Worm (Caenorhabditis elegans) whole organism, L4/young adult: ENCODE results near the gene C32D5.8.

Source experiments
- W03F9.2 ChIP-seq: fragments of 150-350 bp; optimal IDR thresholded peaks from 2 replicates; lab custom pipeline; 2014; ENCODE audit warnings: missing biosample characterization, missing genetic modification characterization
- dao-5 ChIP-seq: sonication (generic microtip); optimal IDR thresholded peaks from 2 replicates; lab custom pipeline; 2016; ENCODE audit warnings: missing genotype, missing genetic modification characterization, moderate library complexity, missing compliant biosample characterization
- him-1 ChIP-seq: sonication (generic microtip); optimal IDR thresholded peaks from 2 replicates; lab custom pipeline; 2016; ENCODE audit warnings: missing genotype, missing genetic modification reagents, missing genetic modification characterization, missing compliant biosample characterization

Gene C32D5.8

DNA sequence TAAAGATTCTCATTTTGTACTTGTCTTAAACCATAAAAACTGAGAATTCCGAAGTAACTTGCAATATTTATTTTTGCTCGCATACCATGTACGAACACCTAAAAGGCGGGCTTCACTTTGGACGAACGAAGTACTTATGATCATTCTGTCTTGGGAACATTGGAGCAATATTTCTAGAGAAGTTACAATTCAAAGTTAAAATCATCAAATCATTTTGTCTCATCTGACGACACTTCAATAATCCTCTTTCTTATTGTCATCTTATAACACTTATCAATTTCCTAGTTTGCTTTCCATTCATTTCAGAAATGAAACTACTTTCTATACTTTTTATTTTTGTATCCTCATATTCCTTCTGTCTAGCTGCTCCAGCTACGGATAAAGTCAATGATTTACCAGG, 20.9 kb upstream of the C32D5.8 start, which contains the start of gene ctsa-4.1:
Gene ctsa-4.1 (plus strand): TSS at position 301 of the 400 bp plus-strand sequence.
- TF ChIP-seq him-1 (tag; lab: Kevin White, UChicago): no peak
- no peak for TF ChIP-seq W03F9.2 (tag; lab: Kevin White, UChicago)
- TF ChIP-seq dao-5 (tag; lab: Kevin White, UChicago): no peak

ce11 chrII:6365237-6365815, 19.6 kb upstream of the C32D5.8 start, which contains the start of the genes ani-2 and clec-88:
Gene ani-2, minus strand, starts transcription at chrII:6365367.
Gene clec-88, plus strand, starts transcription at chrII:6365722.
- TF ChIP-seq him-1 (tag; lab: Kevin White, UChicago) (no peak), dao-5 (tag; lab: Kevin White, UChicago) (no peak), W03F9.2 (tag; lab: Kevin White, UChicago) (no peak)

DNA sequence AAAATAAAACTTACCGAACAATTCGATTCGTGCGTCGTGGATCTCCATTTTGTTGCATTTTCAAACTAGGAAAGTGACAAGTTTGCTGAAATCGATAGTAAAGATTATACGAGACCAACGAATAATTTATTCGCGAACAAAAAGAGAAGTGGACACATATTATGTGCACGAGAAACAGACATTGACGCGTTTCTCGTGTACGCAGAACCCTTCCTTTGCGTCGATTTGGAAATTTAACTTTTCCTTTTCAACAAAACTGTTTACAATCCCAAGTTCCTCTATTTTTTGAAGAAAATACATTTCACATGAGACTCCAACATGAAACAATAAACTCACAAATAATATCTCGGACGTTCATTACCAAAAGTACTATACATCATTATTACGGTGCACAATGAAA, 15.1 kb upstream of the C32D5.8 start, which contains the start of gene K10B2.4:
Gene K10B2.4 (minus strand): TSS at position 138 of the 400 bp plus-strand sequence.
- TF ChIP-seq him-1 (tag; lab: Kevin White, UChicago) (no peak), dao-5 (tag; lab: Kevin White, UChicago) (no peak), W03F9.2 (tag; lab: Kevin White, UChicago) (peak; percentile 72)

- TF ChIP-seq W03F9.2 (tag; lab: Kevin White, UChicago) (no peak), him-1 (tag; lab: Kevin White, UChicago) (no peak), dao-5 (tag; lab: Kevin White, UChicago) (no peak)
These were observed 13.1 kb upstream of the C32D5.8 start, which contains the start of gene C32D5.12 for ce11 chrII:6358905-6359304. Gene C32D5.12, minus strand, starts transcription at chrII:6359005.

ce11 chrII:6358232-6358631, 12.5 kb upstream of the C32D5.8 start:
- no peak for TF ChIP-seq him-1 (tag; lab: Kevin White, UChicago)
- no peak for TF ChIP-seq dao-5 (tag; lab: Kevin White, UChicago)
- no peak for TF ChIP-seq W03F9.2 (tag; lab: Kevin White, UChicago)

DNA sequence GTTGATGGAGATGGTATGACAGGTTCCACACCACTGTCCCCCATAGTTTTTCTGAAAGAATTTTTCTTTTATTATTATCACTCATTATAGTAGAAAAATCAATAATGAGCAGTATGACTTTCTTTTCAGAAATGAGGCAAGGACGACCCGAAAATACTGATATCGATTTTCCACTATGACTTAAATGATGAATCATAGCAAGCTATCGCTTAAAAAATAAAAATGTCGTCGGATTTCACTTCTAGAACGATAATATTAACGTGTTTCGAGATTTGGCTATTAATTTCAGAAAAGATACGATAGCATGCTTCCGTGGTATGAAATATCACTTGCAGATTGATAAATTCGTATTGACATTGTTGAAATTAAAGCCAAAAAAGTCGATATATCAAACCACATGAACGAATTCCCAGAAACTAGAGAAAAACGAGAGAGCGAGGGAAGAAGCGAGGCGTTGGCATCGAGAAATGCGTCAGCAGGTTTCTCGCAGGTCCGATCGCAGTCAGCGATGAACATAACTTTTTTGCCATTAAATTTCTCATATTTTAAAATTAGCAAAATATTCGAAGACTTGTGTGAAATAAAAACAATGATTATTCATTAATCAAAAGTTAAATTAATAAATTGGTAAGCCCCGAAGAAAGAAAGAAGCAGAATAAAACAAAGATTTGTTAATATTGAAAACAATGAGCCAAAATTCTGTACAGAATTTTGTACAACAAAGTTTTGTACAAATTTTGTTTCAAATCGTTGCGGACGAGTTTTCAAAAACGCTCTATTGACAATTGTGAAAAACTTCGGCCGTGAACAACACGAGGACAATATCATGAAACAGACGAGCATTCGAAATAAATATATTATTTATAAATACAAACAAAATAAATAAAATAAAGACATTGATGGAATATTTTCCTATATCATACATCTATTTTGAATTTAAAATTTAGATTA, 9.9 kb upstream of the C32D5.8 start, which contains the start of gene C32D5.11:
Gene C32D5.11 (minus strand): TSS at position 51 of the 951 bp plus-strand sequence.
- TF ChIP-seq W03F9.2 (tag; lab: Kevin White, UChicago): peak; percentile 73
- no peak for TF ChIP-seq him-1 (tag; lab: Kevin White, UChicago)

DNA sequence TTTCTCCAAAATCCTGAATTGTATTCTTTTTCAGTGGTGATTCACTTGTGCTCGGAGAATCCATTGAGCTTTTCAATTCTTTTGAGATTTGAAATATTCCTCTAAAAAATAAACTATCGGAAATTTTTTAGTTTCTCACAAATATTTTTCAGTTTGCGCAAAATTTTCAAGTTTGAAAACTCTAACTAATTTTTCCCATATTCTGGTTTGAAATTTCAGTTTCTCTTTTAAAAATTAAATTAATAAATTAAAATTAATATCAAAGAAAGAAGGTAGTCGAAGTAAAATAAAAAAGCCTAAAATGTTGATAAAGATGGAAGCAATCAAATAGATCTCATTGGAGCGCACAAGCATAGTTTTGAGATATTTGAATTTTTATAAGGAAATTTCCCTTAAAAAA, 6.1 kb upstream of the C32D5.8 start, which contains the start of gene C32D5.10:
Gene C32D5.10 (minus strand): TSS at position 101 of the 400 bp plus-strand sequence.
- TF ChIP-seq W03F9.2 (tag; lab: Kevin White, UChicago): no peak
- no peak for TF ChIP-seq dao-5 (tag; lab: Kevin White, UChicago)
- TF ChIP-seq him-1 (tag; lab: Kevin White, UChicago): no peak

DNA sequence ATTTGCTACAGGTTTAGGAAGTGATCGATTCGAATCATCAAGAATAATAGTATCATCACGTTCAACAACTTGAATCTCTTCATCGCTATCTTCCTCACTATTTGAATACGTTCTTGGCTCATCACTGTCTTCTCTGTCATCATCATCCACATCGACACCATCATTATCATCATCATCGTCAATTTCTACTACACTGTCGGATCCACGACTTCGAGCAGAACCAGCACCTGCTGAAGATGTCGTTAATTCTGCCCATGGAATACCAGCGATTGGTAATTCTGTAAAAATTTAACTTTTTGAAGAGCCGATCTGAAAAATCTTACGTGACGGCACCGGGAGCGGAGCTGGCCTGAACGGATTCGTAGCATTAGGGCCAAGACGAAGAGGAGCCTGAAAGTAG, 4.2 kb upstream of the C32D5.8 start:
- no peak for TF ChIP-seq dao-5 (tag; lab: Kevin White, UChicago)
- TF ChIP-seq him-1 (tag; lab: Kevin White, UChicago): no peak
- no peak for TF ChIP-seq W03F9.2 (tag; lab: Kevin White, UChicago)

DNA sequence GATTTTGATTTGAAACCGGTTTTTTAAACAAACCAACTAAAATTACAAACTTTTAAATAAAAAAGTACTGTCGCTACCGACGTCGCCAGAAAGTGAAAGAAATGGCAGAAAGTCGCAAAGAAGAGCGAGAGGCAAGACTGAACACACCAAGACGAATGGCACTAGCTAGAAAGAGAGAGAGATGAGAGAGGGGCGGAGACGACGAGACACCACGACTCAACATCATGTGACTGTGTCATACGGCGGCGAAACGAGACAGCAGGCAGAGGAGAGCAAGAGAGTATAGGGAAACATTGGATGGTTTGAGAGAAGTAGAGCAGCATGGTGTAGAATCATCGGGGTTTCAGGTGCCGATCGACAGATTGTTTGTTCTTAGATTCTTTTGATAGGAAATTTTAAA, 2.6 kb upstream of the C32D5.8 start:
- TF ChIP-seq dao-5 (tag; lab: Kevin White, UChicago): peak; percentile 78
- peak; percentile 66 for TF ChIP-seq W03F9.2 (tag; lab: Kevin White, UChicago)
- peak; percentile 18 for TF ChIP-seq him-1 (tag; lab: Kevin White, UChicago)

ce11 chrII:6347341-6348118, 1.8 kb upstream of the C32D5.8 start, which contains the start of gene lgg-1:
Gene lgg-1, minus strand, starts transcription at chrII:6347719.
- no peak for TF ChIP-seq him-1 (tag; lab: Kevin White, UChicago)
- TF ChIP-seq dao-5 (tag; lab: Kevin White, UChicago): no peak
- no peak for TF ChIP-seq W03F9.2 (tag; lab: Kevin White, UChicago)

ce11 chrII:6346551-6347079, 851 bp upstream of the C32D5.8 start:
- TF ChIP-seq dao-5 (tag; lab: Kevin White, UChicago) (no peak), him-1 (tag; lab: Kevin White, UChicago) (no peak), W03F9.2 (tag; lab: Kevin White, UChicago) (no peak)

DNA sequence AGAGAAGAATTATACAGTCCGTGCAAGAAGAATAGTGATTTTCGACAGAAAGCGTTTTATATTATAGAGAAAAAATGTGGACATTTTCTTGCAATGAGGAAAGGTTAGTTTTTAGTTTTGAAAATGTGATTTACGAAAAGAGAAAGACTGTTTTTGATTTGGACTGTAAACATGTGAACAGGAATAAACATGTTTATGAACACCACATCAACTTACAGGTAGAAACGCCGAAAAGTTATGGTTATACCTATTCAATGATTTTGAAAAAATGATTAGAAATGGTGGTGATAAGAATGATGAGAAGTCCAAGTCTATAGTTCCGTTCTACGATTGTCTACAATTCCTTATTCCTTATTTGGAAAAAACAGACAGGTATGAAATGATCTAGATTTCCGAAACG, 1.3 kb downstream of the C32D5.8 start:
- no peak for TF ChIP-seq dao-5 (tag; lab: Kevin White, UChicago)
- no peak for TF ChIP-seq him-1 (tag; lab: Kevin White, UChicago)
- no peak for TF ChIP-seq W03F9.2 (tag; lab: Kevin White, UChicago)
